Worm (Caenorhabditis elegans) whole organism, young adult: ENCODE measurements around the gene marg-1.

Experiments used
- B0336.3 ChIP-seq: fragments of 200-800 bp; sonication (Bioruptor generic); IDR thresholded peaks from 2 replicates; pipeline ENCODE4 v1.3.6; 2022; ENCODE audit warnings: missing genetic modification characterization, missing compliant biosample characterization
- F37B4.10 ChIP-seq: fragments of 200-800 bp; sonication (Bioruptor generic); IDR thresholded peaks from 2 replicates; pipeline ENCODE4 v1.3.6; 2022; ENCODE audit warnings: missing genetic modification characterization, missing compliant biosample characterization
- F39B2.1 ChIP-seq: fragments of 200-800 bp; sonication (Bioruptor generic); IDR thresholded peaks from 2 replicates; pipeline ENCODE4 v1.3.6; 2022; ENCODE audit warnings: missing genetic modification reagents, missing genetic modification characterization, missing compliant biosample characterization
- K11D2.4 ChIP-seq: fragments of 200-800 bp; sonication (Bioruptor generic); IDR thresholded peaks from 2 replicates; pipeline ENCODE4 v1.3.6; 2022; ENCODE audit warnings: missing genetic modification reagents, missing genetic modification characterization, missing compliant biosample characterization
- K12H6.12 ChIP-seq: fragments of 200-800 bp; sonication (Bioruptor generic); optimal IDR thresholded peaks from 2 replicates; lab custom pipeline; 2018; ENCODE audit warnings: mild to moderate bottlenecking, missing genetic modification characterization, missing compliant biosample characterization
- egl-18 ChIP-seq: fragments of 200-800 bp; sonication (Bioruptor generic); IDR thresholded peaks from 2 replicates; pipeline ENCODE4 v1.3.6; 2022; ENCODE audit warnings: missing genetic modification reagents, missing genetic modification characterization, missing compliant biosample characterization
- fkh-3 ChIP-seq: sonication (generic microtip); optimal IDR thresholded peaks from 2 replicates; lab custom pipeline; 2016; ENCODE audit warnings: mild to moderate bottlenecking, missing genetic modification characterization, missing compliant biosample characterization
- hmg-20 ChIP-seq: fragments of 200-800 bp; sonication (Bioruptor generic); IDR thresholded peaks from 2 replicates; pipeline ENCODE4 v1.3.6; 2022; ENCODE audit warnings: missing genetic modification reagents, missing genetic modification characterization, missing compliant biosample characterization
- hsf-1 ChIP-seq: fragments of 200-800 bp; sonication (Bioruptor generic); IDR thresholded peaks from 2 replicates; pipeline ENCODE4 v1.3.6; 2022; ENCODE audit warnings: missing genetic modification reagents, missing genetic modification characterization, missing compliant biosample characterization
- lag-1 ChIP-seq: fragments of 200-800 bp; sonication (Bioruptor generic); IDR thresholded peaks from 2 replicates; pipeline ENCODE4 v1.3.6; 2022; ENCODE audit warnings: missing genetic modification reagents, missing genetic modification characterization, missing compliant biosample characterization
- lir-1 ChIP-seq: fragments of 200-800 bp; sonication (Bioruptor generic); conservative IDR thresholded peaks from 2 replicates; pipeline ENCODE4 v1.3.6; 2022; ENCODE audit warnings: missing genetic modification reagents, missing genetic modification characterization, missing compliant biosample characterization
- snpc-4 ChIP-seq, 5 experiments: fragments of 150-350 bp in 1 of 5; sonication (generic microtip) in 4 of 5; optimal IDR thresholded peaks; 2 replicates each; lab custom pipeline; 2014 to 2018; ENCODE audit warnings: missing genetic modification characterization in 5 of 5, missing biosample characterization in 3 of 5, antibody characterized with exemption in 2 of 5, mild to moderate bottlenecking in 2 of 5, missing compliant biosample characterization in 2 of 5, missing genotype in 2 of 5, moderate library complexity in 2 of 5, missing genetic modification reagents in 1 of 5
- unc-130 ChIP-seq: sonication (generic microtip); optimal IDR thresholded peaks from 2 replicates; lab custom pipeline; 2016; ENCODE audit warnings: missing genetic modification reagents, missing genetic modification characterization, missing compliant biosample characterization

DNA sequence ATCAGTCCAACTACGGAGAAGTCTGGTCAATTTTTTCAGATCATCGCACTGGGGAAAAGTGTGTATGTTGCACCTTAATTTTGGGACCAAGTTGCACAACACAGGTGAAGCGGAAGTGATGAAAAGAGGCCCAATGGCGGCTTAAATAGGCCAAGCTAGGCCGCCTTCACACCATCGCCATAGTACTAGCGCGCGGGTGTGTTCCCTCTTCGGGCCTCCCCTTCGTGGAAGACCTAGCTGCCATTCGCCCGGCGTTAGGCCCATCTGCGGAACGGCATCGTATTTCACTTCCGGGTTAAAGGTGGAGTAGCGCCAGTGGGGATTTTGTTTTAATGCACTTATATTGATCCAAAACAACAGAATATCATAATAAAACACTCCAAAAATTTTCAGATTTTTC is 21.1 kb downstream of the marg-1 start:
- TF ChIP-seq B0336.3 (GFP tag; lab: Robert Waterston, UW): no peak
- TF ChIP-seq hmg-20 (GFP tag; lab: Robert Waterston, UW): no peak
- no peak for TF ChIP-seq fkh-3 (tag; lab: Kevin White, UChicago)
- TF ChIP-seq hsf-1 (GFP tag; lab: Robert Waterston, UW): no peak
- TF ChIP-seq K11D2.4 (GFP tag; lab: Robert Waterston, UW): no peak
- no peak for TF ChIP-seq unc-130 (GFP tag; lab: Kevin White, UChicago)
- no peak for TF ChIP-seq lir-1
- no peak for TF ChIP-seq egl-18 (GFP tag; lab: Robert Waterston, UW)
- TF ChIP-seq snpc-4 (GFP tag; optimal IDR thresholded peaks at IDR 0.05; lab: Kevin White, UChicago): no peak
- TF ChIP-seq snpc-4 (tag; optimal IDR thresholded peaks at IDR 0.05; lab: Kevin White, UChicago): no peak
- TF ChIP-seq F39B2.1: no peak
- no peak for TF ChIP-seq F37B4.10 (GFP tag; lab: Robert Waterston, UW)
- TF ChIP-seq lag-1 (GFP tag; lab: Robert Waterston, UW): no peak
- no peak for TF ChIP-seq K12H6.12 (tag; lab: Kevin White, UChicago)
